Worm (Caenorhabditis elegans) whole organism, L3 larva: ENCODE measurements around the gene Y113G7A.13.

Experiments used
- R02D3.7 ChIP-seq: fragments of 150-350 bp; optimal IDR thresholded peaks from 2 replicates; lab custom pipeline; 2014; ENCODE audit warnings: missing biosample characterization, missing genetic modification characterization
- aly-2 ChIP-seq: fragments of 150-350 bp; optimal IDR thresholded peaks from 2 replicates; lab custom pipeline; 2014; ENCODE audit warnings: missing biosample characterization, missing genetic modification characterization
- ama-1 ChIP-seq: fragments of 150-350 bp; optimal IDR thresholded peaks from 2 replicates; lab custom pipeline; 2018
- ceh-28 ChIP-seq: fragments of 150-350 bp; optimal IDR thresholded peaks from 2 replicates; lab custom pipeline; 2014; ENCODE audit warnings: missing biosample characterization, missing genetic modification reagents, missing genetic modification characterization
- ceh-82 ChIP-seq: fragments of 150-350 bp; optimal IDR thresholded peaks from 2 replicates; lab custom pipeline; 2014; ENCODE audit warnings: missing biosample characterization, missing genetic modification characterization
- ceh-9 ChIP-seq: sonication (generic microtip); optimal IDR thresholded peaks from 2 replicates; lab custom pipeline; 2018; ENCODE audit warnings: missing biosample characterization, missing genetic modification characterization
- daf-12 ChIP-seq: fragments of 150-350 bp; optimal IDR thresholded peaks from 2 replicates; lab custom pipeline; 2014; ENCODE audit warnings: missing biosample characterization, missing genetic modification reagents, missing genetic modification characterization
- egl-27 ChIP-seq: sonication (generic microtip); optimal IDR thresholded peaks from 4 replicates; lab custom pipeline; 2017; ENCODE audit warnings: missing biosample characterization, missing genetic modification reagents, missing genetic modification characterization
- egl-5 ChIP-seq: fragments of 150-350 bp; optimal IDR thresholded peaks from 2 replicates; lab custom pipeline; 2017; ENCODE audit warnings: missing biosample characterization, missing genetic modification reagents, missing genetic modification characterization, inconsistent platforms
- elt-3 ChIP-seq, 3 experiments: fragments of 150-350 bp in 1 of 3; sonication (generic microtip) in 2 of 3; optimal IDR thresholded peaks; 2 replicates in 2 of 3; 4 replicates in 1 of 3; lab custom pipeline; 2014 to 2017; ENCODE audit warnings: missing biosample characterization in 3 of 3, missing genetic modification characterization in 3 of 3
- eor-1 ChIP-seq, 2 experiments: fragments of 150-350 bp; optimal IDR thresholded peaks; 2 replicates each; lab custom pipeline; 2014 to 2018; ENCODE audit warnings: missing biosample characterization in 2 of 2, missing genetic modification characterization in 2 of 2
- fkh-2 ChIP-seq: fragments of 150-350 bp; optimal IDR thresholded peaks from 2 replicates; lab custom pipeline; 2014; ENCODE audit warnings: missing biosample characterization, missing genetic modification reagents, missing genetic modification characterization
- fos-1 ChIP-seq: fragments of 150-350 bp; optimal IDR thresholded peaks from 2 replicates; lab custom pipeline; 2014; ENCODE audit warnings: missing biosample characterization, missing genetic modification characterization
- jun-1 ChIP-seq: fragments of 150-350 bp; optimal IDR thresholded peaks from 2 replicates; lab custom pipeline; 2014; ENCODE audit warnings: missing biosample characterization, missing genetic modification reagents, missing genetic modification characterization
- lin-15B ChIP-seq: fragments of 150-350 bp; optimal IDR thresholded peaks from 2 replicates; lab custom pipeline; 2014; ENCODE audit warnings: missing biosample characterization, missing genetic modification characterization
- lin-39 ChIP-seq: fragments of 150-350 bp; optimal IDR thresholded peaks from 2 replicates; lab custom pipeline; 2018; ENCODE audit warnings: missing biosample characterization, missing genetic modification reagents, missing genetic modification characterization
- lsy-12 ChIP-seq: sonication (generic microtip); optimal IDR thresholded peaks from 2 replicates; lab custom pipeline; 2016; ENCODE audit warnings: mild to moderate bottlenecking, missing genetic modification characterization, missing compliant biosample characterization
- mdl-1 ChIP-seq: fragments of 150-350 bp; optimal IDR thresholded peaks from 2 replicates; lab custom pipeline; 2014; ENCODE audit warnings: missing biosample characterization, missing genetic modification characterization
- mml-1 ChIP-seq: fragments of 150-350 bp; sonication (generic microtip); optimal IDR thresholded peaks from 3 replicates; lab custom pipeline; 2014; ENCODE audit warnings: missing biosample characterization, missing genetic modification characterization
- nhr-11 ChIP-seq: fragments of 150-350 bp; optimal IDR thresholded peaks from 2 replicates; lab custom pipeline; 2014; ENCODE audit warnings: missing biosample characterization, missing genetic modification characterization
- nhr-12 ChIP-seq: fragments of 150-350 bp; optimal IDR thresholded peaks from 2 replicates; lab custom pipeline; 2014; ENCODE audit warnings: missing biosample characterization, missing genetic modification characterization
- nhr-23 ChIP-seq: fragments of 150-350 bp; optimal IDR thresholded peaks from 2 replicates; lab custom pipeline; 2014; ENCODE audit warnings: missing biosample characterization, missing genetic modification reagents, missing genetic modification characterization
- nhr-237 ChIP-seq: fragments of 150-350 bp; optimal IDR thresholded peaks from 2 replicates; lab custom pipeline; 2014; ENCODE audit warnings: missing biosample characterization, missing genetic modification characterization
- nhr-25 ChIP-seq: sonication (generic microtip); optimal IDR thresholded peaks from 2 replicates; lab custom pipeline; 2017; ENCODE audit warnings: missing biosample characterization, missing genetic modification characterization
- nhr-28 ChIP-seq: fragments of 150-350 bp; optimal IDR thresholded peaks from 2 replicates; lab custom pipeline; 2014; ENCODE audit warnings: missing biosample characterization, missing genetic modification characterization
- nhr-43 ChIP-seq: sonication (generic microtip); optimal IDR thresholded peaks from 2 replicates; lab custom pipeline; 2016; ENCODE audit warnings: mild to moderate bottlenecking, missing genetic modification characterization, missing compliant biosample characterization; ENCODE audit not compliant: poor library complexity, severe bottlenecking
- nhr-67 ChIP-seq: fragments of 150-350 bp; optimal IDR thresholded peaks from 2 replicates; lab custom pipeline; 2014; ENCODE audit warnings: missing biosample characterization, missing genetic modification characterization
- nhr-76 ChIP-seq: fragments of 150-350 bp; sonication (generic microtip); optimal IDR thresholded peaks from 5 replicates; lab custom pipeline; 2014; ENCODE audit warnings: missing biosample characterization, missing genetic modification characterization
- pha-4 ChIP-seq: fragments of 150-350 bp; optimal IDR thresholded peaks from 2 replicates; lab custom pipeline; 2014; ENCODE audit warnings: missing biosample characterization, missing genetic modification reagents, missing genetic modification characterization
- sea-2 ChIP-seq: fragments of 150-350 bp; sonication (generic microtip); optimal IDR thresholded peaks from 4 replicates; lab custom pipeline; 2014; ENCODE audit warnings: missing biosample characterization, missing genetic modification reagents, missing genetic modification characterization
- snpc-4 ChIP-seq: fragments of 150-350 bp; optimal IDR thresholded peaks from 2 replicates; lab custom pipeline; 2014; ENCODE audit warnings: missing biosample characterization, missing genetic modification characterization
- tbx-2 ChIP-seq: sonication (generic microtip); optimal IDR thresholded peaks from 2 replicates; lab custom pipeline; 2016; ENCODE audit warnings: mild to moderate bottlenecking, missing genetic modification characterization, missing compliant biosample characterization
- zag-1 ChIP-seq: fragments of 150-350 bp; optimal IDR thresholded peaks from 2 replicates; lab custom pipeline; 2014; ENCODE audit warnings: missing biosample characterization, missing genetic modification characterization
- ztf-4 ChIP-seq: fragments of 150-350 bp; optimal IDR thresholded peaks from 2 replicates; lab custom pipeline; 2014; ENCODE audit warnings: missing biosample characterization, missing genetic modification characterization

The Y113G7A.13 gene

DNA sequence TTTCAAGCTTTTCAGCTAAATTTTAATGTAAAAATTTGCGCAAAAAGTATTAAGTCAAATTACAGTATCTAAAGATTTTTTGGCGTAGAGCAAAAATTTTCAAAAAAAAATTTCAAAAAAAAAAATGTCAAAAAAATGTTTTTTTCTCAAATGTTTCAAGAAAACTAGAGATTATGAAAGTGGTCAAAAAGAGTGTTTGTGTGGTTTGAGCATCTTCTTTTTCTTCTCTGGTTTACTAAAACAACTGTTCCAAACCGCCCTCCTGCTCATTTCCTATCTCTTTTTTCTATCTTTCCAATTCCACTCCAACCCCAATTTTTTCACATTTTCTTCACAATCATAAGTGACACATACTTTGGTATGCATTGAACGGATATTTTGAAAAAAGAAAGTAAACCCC, 5.7 kb upstream of the Y113G7A.13 start, which contains the start of gene Y113G7A.12:
Gene Y113G7A.12 (plus strand): TSS at position 301 of the 400 bp plus-strand sequence.
- TF ChIP-seq ceh-28 (tag; lab: Kevin White, UChicago) (no peak), sea-2 (GFP tag; lab: Kevin White, UChicago) (no peak), fos-1 (tag; lab: Kevin White, UChicago) (no peak), ceh-82 (tag; lab: Kevin White, UChicago) (no peak), snpc-4 (no peak), nhr-43 (tag; lab: Kevin White, UChicago) (no peak), lin-15B (tag; lab: Kevin White, UChicago) (no peak), zag-1 (tag; lab: Kevin White, UChicago) (no peak)
- TF ChIP-seq, all 47 proteins: peak for 0

DNA sequence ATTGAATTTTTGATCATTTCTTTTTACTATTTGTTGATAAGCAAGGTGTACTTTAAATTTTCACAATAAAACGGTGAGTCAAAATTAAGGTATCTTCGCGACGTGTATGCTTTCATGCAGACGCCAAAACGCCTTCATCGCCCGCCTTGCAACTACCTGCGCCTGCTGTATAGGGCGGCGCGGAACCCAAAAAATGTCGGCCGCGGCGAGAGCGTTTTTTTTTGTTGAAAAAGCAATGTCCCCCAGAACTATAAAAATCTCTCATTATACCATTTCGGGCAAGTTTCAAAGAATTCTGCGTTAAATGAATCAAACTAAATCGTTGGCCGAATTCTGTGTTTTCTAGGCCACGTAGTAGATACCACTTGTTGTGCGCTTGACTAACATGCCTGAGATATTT, 4.3 kb upstream of the Y113G7A.13 start:
- TF ChIP-seq nhr-12 (no peak), daf-12 (tag; lab: Kevin White, UChicago) (no peak), jun-1 (tag; lab: Kevin White, UChicago) (no peak), nhr-25 (tag; lab: Kevin White, UChicago) (no peak), nhr-237 (tag; lab: Kevin White, UChicago) (no peak), fkh-2 (tag; lab: Kevin White, UChicago) (no peak)
- TF ChIP-seq, all 47 proteins: peak for 0

DNA sequence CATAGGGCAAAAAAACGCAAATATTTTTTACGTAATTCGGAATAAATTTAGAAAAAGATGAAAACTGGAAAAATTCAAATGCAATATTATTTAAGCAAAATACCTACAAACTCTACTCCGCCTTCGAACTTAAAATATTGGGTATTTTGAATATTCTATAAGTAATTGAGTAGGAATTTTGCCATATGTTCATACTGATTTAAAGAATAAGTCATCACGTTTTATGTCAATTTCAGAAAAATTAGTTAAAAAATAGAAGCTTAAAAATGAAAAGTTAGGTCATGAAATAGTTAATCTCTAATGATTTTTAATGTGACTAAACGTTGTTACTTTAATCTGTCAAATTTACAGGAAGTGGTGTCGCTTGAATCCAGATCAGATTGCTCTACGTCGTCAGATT, 3.4 kb downstream of the Y113G7A.13 start, which contains the start of gene F19B2.7:
Gene F19B2.7 (plus strand): TSS at position 301 of the 400 bp plus-strand sequence.
- no peak for TF ChIP-seq elt-3 (tag; optimal IDR thresholded peaks at IDR 0.05; lab: Kevin White, UChicago)
- no peak for TF ChIP-seq zag-1 (tag; lab: Kevin White, UChicago)
- no peak for TF ChIP-seq nhr-25 (tag; lab: Kevin White, UChicago)
- no peak for TF ChIP-seq nhr-28 (tag; lab: Kevin White, UChicago)
- no peak for TF ChIP-seq pha-4 (tag; lab: Kevin White, UChicago)
- TF ChIP-seq aly-2 (tag; lab: Kevin White, UChicago), result no peak
- TF ChIP-seq, all 47 proteins: peak for 0

DNA sequence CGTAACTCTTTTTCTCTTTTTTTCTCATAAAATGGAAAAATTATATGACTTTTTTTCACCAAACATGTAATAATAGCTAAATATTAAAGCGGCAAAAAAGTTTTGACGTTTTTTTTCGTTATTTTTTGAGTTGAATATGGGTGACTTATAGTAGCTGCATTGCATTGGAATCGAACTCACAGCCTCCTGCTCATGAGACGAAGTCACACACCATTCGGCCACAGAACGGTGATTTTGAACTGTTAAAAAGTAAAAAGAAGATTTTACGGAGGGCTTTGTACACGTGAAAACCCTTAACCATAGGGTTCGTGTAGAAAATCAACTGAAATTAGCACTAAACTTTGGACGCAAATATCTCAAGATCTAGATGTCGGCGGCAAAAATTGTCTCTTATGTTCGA, 3.9 kb downstream of the Y113G7A.13 start:
- TF ChIP-seq sea-2 (GFP tag; lab: Kevin White, UChicago), result no peak
- TF ChIP-seq lin-15B (tag; lab: Kevin White, UChicago), result no peak
- no peak for TF ChIP-seq nhr-76 (tag; lab: Kevin White, UChicago)
- no peak for TF ChIP-seq lsy-12 (tag; lab: Kevin White, UChicago)
- TF ChIP-seq aly-2 (tag; lab: Kevin White, UChicago), result no peak
- TF ChIP-seq pha-4 (tag; lab: Kevin White, UChicago), result no peak
- no peak for TF ChIP-seq eor-1 (tag; optimal IDR thresholded peaks at IDR 0.05; lab: Kevin White, UChicago)
- no peak for TF ChIP-seq ztf-4 (tag; lab: Kevin White, UChicago)
- no peak for TF ChIP-seq ama-1 (lab: Kevin White, UChicago)
- no peak for TF ChIP-seq egl-5 (tag; lab: Kevin White, UChicago)
- no peak for TF ChIP-seq lin-39 (tag; lab: Kevin White, UChicago)
- no peak for TF ChIP-seq nhr-67 (tag; lab: Kevin White, UChicago)
- TF ChIP-seq fkh-2 (tag; lab: Kevin White, UChicago), result no peak
- no peak for TF ChIP-seq jun-1 (tag; lab: Kevin White, UChicago)
- no peak for TF ChIP-seq R02D3.7
- no peak for TF ChIP-seq nhr-23 (tag; lab: Kevin White, UChicago)
- no peak for TF ChIP-seq ceh-9 (tag; lab: Kevin White, UChicago)

DNA sequence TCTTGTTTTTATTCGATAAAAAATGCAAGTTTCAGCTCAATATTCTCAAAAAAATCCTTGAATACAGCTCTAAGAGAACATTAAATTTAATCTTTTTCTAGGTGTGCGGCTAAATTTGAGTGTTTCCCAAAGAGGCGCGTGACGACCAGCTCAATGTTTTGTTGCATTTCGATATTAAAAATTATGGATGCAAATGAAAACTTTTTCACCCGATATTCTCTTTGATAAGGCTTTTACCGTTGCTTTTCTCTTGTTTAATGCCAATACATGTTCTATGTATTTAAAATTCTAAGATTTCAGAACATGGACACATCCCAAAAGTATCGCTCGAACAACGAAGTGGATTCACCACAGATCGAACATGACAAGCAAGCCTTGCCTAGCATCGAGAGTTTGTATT, 10.2 kb downstream of the Y113G7A.13 start, which contains the start of gene F19B2.6:
Gene F19B2.6 (plus strand): TSS at position 301 of the 400 bp plus-strand sequence.
- no peak for TF ChIP-seq nhr-11 (tag; lab: Kevin White, UChicago)
- TF ChIP-seq ceh-28 (tag; lab: Kevin White, UChicago), result no peak
- TF ChIP-seq mdl-1 (tag; lab: Kevin White, UChicago), result no peak
- TF ChIP-seq tbx-2 (tag; lab: Kevin White, UChicago), result no peak
- no peak for TF ChIP-seq mml-1 (tag; lab: Kevin White, UChicago)
- TF ChIP-seq zag-1 (tag; lab: Kevin White, UChicago), result no peak
- TF ChIP-seq jun-1 (tag; lab: Kevin White, UChicago), result no peak
- TF ChIP-seq egl-27 (tag; lab: Kevin White, UChicago), result no peak
- no peak for TF ChIP-seq R02D3.7
